Worm (Caenorhabditis elegans) whole organism, late embryonic: Measurements from ENCODE around the gene str-2.
A peak's percentile ranks its signal among the peaks of the same experiment; 100 is the strongest.

ENCODE experiments used
- C08G9.2 ChIP-seq: sonication (generic microtip); optimal IDR thresholded peaks from 2 replicates; lab custom pipeline; 2016; ENCODE audit warnings: mild to moderate bottlenecking, missing genetic modification characterization, moderate library complexity, missing compliant biosample characterization
- F13H6.1 ChIP-seq: sonication (generic microtip); optimal IDR thresholded peaks from 2 replicates; lab custom pipeline; 2016; ENCODE audit warnings: missing genetic modification characterization, missing compliant biosample characterization
- K02D7.2 ChIP-seq: sonication (generic microtip); optimal IDR thresholded peaks from 2 replicates; lab custom pipeline; 2017; ENCODE audit warnings: mild to moderate bottlenecking, missing genetic modification characterization, missing compliant biosample characterization
- K09A11.1 ChIP-seq: sonication (generic microtip); optimal IDR thresholded peaks from 2 replicates; lab custom pipeline; 2017; ENCODE audit warnings: antibody characterized with exemption, mild to moderate bottlenecking, missing genetic modification characterization, missing compliant biosample characterization; ENCODE audit not compliant: insufficient read depth
- T23F11.4 ChIP-seq: fragments of 200-800 bp; sonication (Bioruptor generic); optimal IDR thresholded peaks from 2 replicates; lab custom pipeline; 2018; ENCODE audit warnings: mild to moderate bottlenecking, missing genetic modification characterization, missing compliant biosample characterization
- Y22D7AL.16 ChIP-seq: sonication (generic microtip); optimal IDR thresholded peaks from 2 replicates; lab custom pipeline; 2016; ENCODE audit warnings: missing genetic modification characterization, missing compliant biosample characterization
- ahr-1 ChIP-seq: sonication (generic microtip); optimal IDR thresholded peaks from 2 replicates; lab custom pipeline; 2016; ENCODE audit warnings: missing genetic modification characterization, missing compliant biosample characterization
- ama-1 ChIP-seq: fragments of 150-350 bp; optimal IDR thresholded peaks from 2 replicates; lab custom pipeline; 2014
- ceh-14 ChIP-seq: sonication (generic microtip); optimal IDR thresholded peaks from 2 replicates; lab custom pipeline; 2016; ENCODE audit warnings: missing genotype, missing genetic modification characterization, missing compliant biosample characterization
- ceh-2 ChIP-seq: sonication (generic microtip); optimal IDR thresholded peaks from 2 replicates; lab custom pipeline; 2016; ENCODE audit warnings: missing genotype, missing genetic modification characterization, missing compliant biosample characterization
- ceh-22 ChIP-seq: sonication (generic microtip); optimal IDR thresholded peaks from 2 replicates; lab custom pipeline; 2017; ENCODE audit warnings: missing biosample characterization, missing genetic modification characterization
- ceh-24 ChIP-seq: sonication (generic microtip); optimal IDR thresholded peaks from 2 replicates; lab custom pipeline; 2016; ENCODE audit warnings: mild to moderate bottlenecking, missing genetic modification characterization, missing compliant biosample characterization
- ceh-48 ChIP-seq: sonication (generic microtip); optimal IDR thresholded peaks from 2 replicates; lab custom pipeline; 2016; ENCODE audit warnings: missing genetic modification characterization, inconsistent platforms, missing compliant biosample characterization
- ceh-6 ChIP-seq: fragments of 200-800 bp; sonication (Bioruptor generic); optimal IDR thresholded peaks from 2 replicates; lab custom pipeline; 2018; ENCODE audit warnings: mild to moderate bottlenecking, missing genetic modification characterization, missing compliant biosample characterization
- ceh-9 ChIP-seq: sonication (generic microtip); optimal IDR thresholded peaks from 2 replicates; lab custom pipeline; 2016; ENCODE audit warnings: mild to moderate bottlenecking, missing genetic modification characterization, inconsistent platforms, missing compliant biosample characterization
- dmd-4 ChIP-seq: sonication (generic microtip); optimal IDR thresholded peaks from 2 replicates; lab custom pipeline; 2016; ENCODE audit warnings: borderline replicate concordance, missing genetic modification characterization, missing compliant biosample characterization
- dve-1 ChIP-seq: sonication (generic microtip); optimal IDR thresholded peaks from 2 replicates; lab custom pipeline; 2017; ENCODE audit warnings: antibody characterized with exemption, mild to moderate bottlenecking, missing genetic modification characterization, missing compliant biosample characterization
- elt-4 ChIP-seq: sonication (generic microtip); optimal IDR thresholded peaks from 2 replicates; lab custom pipeline; 2016; ENCODE audit warnings: missing genetic modification characterization, missing compliant biosample characterization
- fkh-6 ChIP-seq: sonication (generic microtip); optimal IDR thresholded peaks from 2 replicates; lab custom pipeline; 2016; ENCODE audit warnings: missing genetic modification characterization, missing compliant biosample characterization
- gmeb-2 ChIP-seq: sonication (generic microtip); optimal IDR thresholded peaks from 2 replicates; lab custom pipeline; 2016; ENCODE audit warnings: missing genetic modification characterization, inconsistent platforms, missing compliant biosample characterization
- hlh-13 ChIP-seq: fragments of 200-800 bp; sonication (Bioruptor generic); optimal IDR thresholded peaks from 2 replicates; lab custom pipeline; 2018; ENCODE audit warnings: mild to moderate bottlenecking, missing genetic modification characterization, missing compliant biosample characterization
- hlh-15 ChIP-seq: sonication (generic microtip); optimal IDR thresholded peaks from 2 replicates; lab custom pipeline; 2016; ENCODE audit warnings: missing genetic modification characterization, missing compliant biosample characterization
- hlh-8 ChIP-seq: sonication (generic microtip); optimal IDR thresholded peaks from 2 replicates; lab custom pipeline; 2016; ENCODE audit warnings: missing genotype, missing genetic modification characterization, missing compliant biosample characterization
- madf-2 ChIP-seq: sonication (generic microtip); optimal IDR thresholded peaks from 2 replicates; lab custom pipeline; 2017; ENCODE audit warnings: missing genetic modification characterization, missing compliant biosample characterization
- mec-3 ChIP-seq: sonication (generic microtip); optimal IDR thresholded peaks from 2 replicates; lab custom pipeline; 2016; ENCODE audit warnings: borderline replicate concordance, missing genetic modification characterization, missing compliant biosample characterization
- nfya-1 ChIP-seq: sonication (generic microtip); optimal IDR thresholded peaks from 2 replicates; lab custom pipeline; 2017; ENCODE audit warnings: missing genetic modification characterization, mild to moderate bottlenecking, missing compliant biosample characterization, antibody characterized with exemption, moderate library complexity
- nhr-232 ChIP-seq: sonication (generic microtip); optimal IDR thresholded peaks from 2 replicates; lab custom pipeline; 2016; ENCODE audit warnings: missing genetic modification characterization, missing compliant biosample characterization
- odd-2 ChIP-seq: sonication (generic microtip); optimal IDR thresholded peaks from 2 replicates; lab custom pipeline; 2017; ENCODE audit warnings: antibody characterized with exemption, mild to moderate bottlenecking, missing genetic modification characterization, missing compliant biosample characterization
- pag-3 ChIP-seq: sonication (generic microtip); optimal IDR thresholded peaks from 2 replicates; lab custom pipeline; 2016; ENCODE audit warnings: missing compliant biosample characterization, missing genetic modification characterization, borderline replicate concordance
- pha-4 ChIP-seq: fragments of 150-350 bp; optimal IDR thresholded peaks from 2 replicates; lab custom pipeline; 2018; ENCODE audit warnings: missing biosample characterization, missing genetic modification reagents, missing genetic modification characterization
- pqm-1 ChIP-seq: sonication (generic microtip); optimal IDR thresholded peaks from 2 replicates; lab custom pipeline; 2016; ENCODE audit warnings: missing genetic modification characterization, missing compliant biosample characterization
- pros-1 ChIP-seq: fragments of 150-350 bp; optimal IDR thresholded peaks from 2 replicates; lab custom pipeline; 2014; ENCODE audit warnings: missing biosample characterization, missing genetic modification reagents, missing genetic modification characterization
- ref-2 ChIP-seq: sonication (generic microtip); optimal IDR thresholded peaks from 2 replicates; lab custom pipeline; 2016; ENCODE audit warnings: missing genetic modification characterization, missing compliant biosample characterization
- rnt-1 ChIP-seq: sonication (generic microtip); optimal IDR thresholded peaks from 2 replicates; lab custom pipeline; 2016; ENCODE audit warnings: missing genetic modification characterization, missing compliant biosample characterization
- sox-2 ChIP-seq: fragments of 200-800 bp; sonication (Bioruptor generic); IDR thresholded peaks from 2 replicates; pipeline ENCODE4 v1.3.6; 2022; ENCODE audit warnings: missing genetic modification reagents, missing genetic modification characterization, missing compliant biosample characterization
- sox-4 ChIP-seq: sonication (generic microtip); optimal IDR thresholded peaks from 2 replicates; lab custom pipeline; 2017; ENCODE audit warnings: mild to moderate bottlenecking, missing genetic modification characterization, inconsistent platforms, missing compliant biosample characterization
- syd-9 ChIP-seq: sonication (generic microtip); optimal IDR thresholded peaks from 2 replicates; lab custom pipeline; 2016; ENCODE audit warnings: mild to moderate bottlenecking, missing genetic modification characterization, moderate library complexity, missing compliant biosample characterization
- tbx-2 ChIP-seq: sonication (generic microtip); optimal IDR thresholded peaks from 2 replicates; lab custom pipeline; 2016; ENCODE audit warnings: missing genetic modification characterization, missing compliant biosample characterization
- ttx-3 ChIP-seq: sonication (generic microtip); optimal IDR thresholded peaks from 2 replicates; lab custom pipeline; 2016; ENCODE audit warnings: missing genetic modification reagents, missing genetic modification characterization, missing compliant biosample characterization
- unc-42 ChIP-seq: sonication (generic microtip); optimal IDR thresholded peaks from 2 replicates; lab custom pipeline; 2016; ENCODE audit warnings: missing genotype, missing genetic modification characterization, missing compliant biosample characterization
- unc-55 ChIP-seq: sonication (generic microtip); optimal IDR thresholded peaks from 2 replicates; lab custom pipeline; 2017; ENCODE audit warnings: missing biosample characterization, missing genetic modification reagents, missing genetic modification characterization
- zip-5 ChIP-seq: sonication (generic microtip); optimal IDR thresholded peaks from 2 replicates; lab custom pipeline; 2016; ENCODE audit warnings: missing genetic modification characterization, missing compliant biosample characterization
- ztf-16 ChIP-seq: sonication (generic microtip); optimal IDR thresholded peaks from 2 replicates; lab custom pipeline; 2017; ENCODE audit warnings: missing genetic modification characterization, missing compliant biosample characterization

str-2 gene

ce11 chrV:9824149-9824548 lies at the start of gene str-2:
Gene str-2 (minus strand): TSS chrV:9824249.
- TF ChIP-seq hlh-13 (GFP tag; lab: Kevin White, UChicago) (no peak), rnt-1 (no peak), pros-1 (tag; lab: Kevin White, UChicago) (no peak), ceh-48 (tag; lab: Kevin White, UChicago) (no peak), ama-1 (no peak), sox-4 (tag; lab: Kevin White, UChicago) (no peak), gmeb-2 (no peak), F13H6.1 (tag; lab: Kevin White, UChicago) (no peak), pag-3 (tag; lab: Kevin White, UChicago) (no peak), ref-2 (tag; lab: Kevin White, UChicago) (no peak), ceh-22 (tag; lab: Kevin White, UChicago) (no peak), Y22D7AL.16 (tag; lab: Kevin White, UChicago) (no peak), sox-2 (GFP tag; lab: Robert Waterston, UW) (no peak), T23F11.4 (no peak), ztf-16 (tag; lab: Kevin White, UChicago) (no peak), K02D7.2 (no peak), syd-9 (tag; lab: Kevin White, UChicago) (no peak), ceh-14 (tag; lab: Kevin White, UChicago) (no peak), ceh-24 (tag; lab: Kevin White, UChicago) (no peak)

- TF ChIP-seq elt-4 (tag; lab: Kevin White, UChicago) = no peak
- no peak for TF ChIP-seq ceh-22 (tag; lab: Kevin White, UChicago)
- no peak for TF ChIP-seq unc-55 (GFP tag; lab: Kevin White, UChicago)
- no peak for TF ChIP-seq nfya-1 (tag; lab: Kevin White, UChicago)
- no peak for TF ChIP-seq mec-3
- TF ChIP-seq K09A11.1 (tag; lab: Kevin White, UChicago) = no peak
- TF ChIP-seq dve-1 (tag; lab: Kevin White, UChicago) = no peak
- TF ChIP-seq ceh-2 (tag; lab: Kevin White, UChicago) = no peak
- no peak for TF ChIP-seq fkh-6 (tag; lab: Kevin White, UChicago)
These were observed 47.3 kb upstream of the str-2 start, which contains the start of gene srab-18 for ce11 chrV:9871339-9871738. Gene srab-18 (minus strand): TSS chrV:9871439.

ce11 chrV:9868311-9868710 lies 44.3 kb upstream of the str-2 start, which contains the start of gene srab-17:
Gene srab-17 (minus strand): TSS chrV:9868411.
- TF ChIP-seq odd-2 (tag; lab: Kevin White, UChicago) = no peak
- TF ChIP-seq nhr-232 (tag; lab: Kevin White, UChicago) = no peak
- TF ChIP-seq pqm-1 = no peak
- no peak for TF ChIP-seq ceh-9 (tag; lab: Kevin White, UChicago)
- TF ChIP-seq pha-4 (tag; lab: Kevin White, UChicago) = no peak
- TF ChIP-seq unc-42 (tag; lab: Kevin White, UChicago) = no peak

- TF ChIP-seq pqm-1 = no peak
- TF ChIP-seq ahr-1 (tag; lab: Kevin White, UChicago) = no peak
- TF ChIP-seq nfya-1 (tag; lab: Kevin White, UChicago) = peak; percentile 91
These were observed 36.3 kb upstream of the str-2 start for ce11 chrV:9860337-9860736.

ce11 chrV:9859863-9860262 lies 35.8 kb upstream of the str-2 start, which contains the start of gene lsy-12:
Gene lsy-12 (minus strand): TSS chrV:9859963.
- TF ChIP-seq tbx-2 (tag; lab: Kevin White, UChicago) (no peak), ttx-3 (no peak), ceh-22 (tag; lab: Kevin White, UChicago) (no peak), ahr-1 (tag; lab: Kevin White, UChicago) (no peak), ceh-9 (tag; lab: Kevin White, UChicago) (no peak), hlh-8 (tag; lab: Kevin White, UChicago) (no peak), hlh-15 (no peak), nfya-1 (tag; lab: Kevin White, UChicago) (no peak), madf-2 (tag; lab: Kevin White, UChicago) (no peak), F13H6.1 (tag; lab: Kevin White, UChicago) (no peak), C08G9.2 (tag; lab: Kevin White, UChicago) (no peak), ceh-14 (tag; lab: Kevin White, UChicago) (no peak), ceh-6 (GFP tag; lab: Kevin White, UChicago) (no peak), zip-5 (tag; lab: Kevin White, UChicago) (no peak), pag-3 (tag; lab: Kevin White, UChicago) (no peak), ztf-16 (tag; lab: Kevin White, UChicago) (no peak), dmd-4 (tag; lab: Kevin White, UChicago) (no peak), rnt-1 (no peak)
